Worm (Caenorhabditis elegans): ENCODE results near the gene F19B10.13.

F19B10.13 gene

DNA sequence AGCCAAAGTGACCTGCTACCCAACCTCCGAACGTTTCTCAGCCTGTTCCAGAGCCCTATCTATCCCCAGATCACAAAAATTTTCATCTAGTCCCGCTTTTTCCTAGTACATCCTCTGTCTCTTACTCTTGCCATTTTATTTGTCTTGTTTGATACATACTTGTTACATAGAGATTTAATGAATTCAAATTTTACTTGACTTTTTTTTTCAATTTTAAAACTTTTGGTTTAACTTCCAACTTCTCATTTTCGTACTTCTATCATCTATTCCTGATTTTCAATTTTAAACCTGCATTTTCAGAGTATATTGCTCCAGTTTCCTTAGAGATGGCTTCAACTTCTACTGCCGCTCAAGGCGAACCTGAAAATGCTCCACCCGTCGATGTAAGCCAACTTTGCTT, 35.2 kb upstream of the F19B10.13 start, which contains the start of gene M151.3:
Gene M151.3 (plus strand): TSS at position 301 of the 400 bp plus-strand sequence.
- TF ChIP-seq nhr-43 (tag; optimal IDR thresholded peaks at IDR 0.05; ENCODE audit: poor library complexity, severe bottlenecking) (no peak), fkh-2 (tag; optimal IDR thresholded peaks at IDR 0.05) (no peak), ceh-16 (tag; optimal IDR thresholded peaks at IDR 0.05) (no peak), nhr-25 (tag; optimal IDR thresholded peaks at IDR 0.05) (no peak), tbx-2 (tag; optimal IDR thresholded peaks at IDR 0.05) (no peak), zag-1 (tag; optimal IDR thresholded peaks at IDR 0.05) (no peak), lin-39 (tag; optimal IDR thresholded peaks at IDR 0.05) (no peak), nhr-77 (tag; optimal IDR thresholded peaks at IDR 0.05) (no peak), nhr-12 (tag; optimal IDR thresholded peaks at IDR 0.05) (no peak), lsy-12 (tag; optimal IDR thresholded peaks at IDR 0.05) (no peak), hmg-11 (tag; optimal IDR thresholded peaks at IDR 0.05) (no peak), ceh-82 (tag; optimal IDR thresholded peaks at IDR 0.05) (no peak)

DNA sequence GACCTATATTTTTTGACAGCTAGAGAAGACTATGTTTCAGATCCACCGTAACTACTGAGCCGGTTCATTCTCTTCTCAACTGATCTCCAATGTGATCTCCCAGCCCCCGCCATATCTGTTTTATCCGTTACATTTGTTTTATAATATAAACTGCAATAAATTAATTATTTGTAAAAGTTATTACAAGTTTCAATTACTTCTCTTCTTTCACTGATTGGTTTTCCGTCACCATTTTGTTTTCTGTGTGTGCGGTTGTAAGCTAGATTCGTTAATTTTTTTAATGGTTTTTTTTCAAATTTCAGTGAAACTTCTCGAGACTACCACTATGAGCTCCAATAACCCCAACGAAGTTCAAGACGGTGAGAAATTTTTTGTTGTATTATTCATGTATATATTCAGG, 31.3 kb upstream of the F19B10.13 start, which contains the start of gene M151.2:
Gene M151.2 (plus strand): TSS at position 301 of the 400 bp plus-strand sequence.
- TF ChIP-seq elt-1 (tag; optimal IDR thresholded peaks at IDR 0.05) (no peak), fkh-10 (GFP tag; optimal IDR thresholded peaks at IDR 0.05) (no peak), nhr-12 (tag; optimal IDR thresholded peaks at IDR 0.05) (no peak), skn-1 (tag; optimal IDR thresholded peaks at IDR 0.05) (no peak), hmg-11 (tag; optimal IDR thresholded peaks at IDR 0.05) (no peak), tbx-2 (tag; optimal IDR thresholded peaks at IDR 0.05) (no peak), sea-2 (GFP tag; optimal IDR thresholded peaks at IDR 0.05) (no peak), nhr-28 (tag; optimal IDR thresholded peaks at IDR 0.05) (no peak), ceh-16 (tag; optimal IDR thresholded peaks at IDR 0.05) (no peak), aly-2 (tag; optimal IDR thresholded peaks at IDR 0.05) (no peak)

DNA sequence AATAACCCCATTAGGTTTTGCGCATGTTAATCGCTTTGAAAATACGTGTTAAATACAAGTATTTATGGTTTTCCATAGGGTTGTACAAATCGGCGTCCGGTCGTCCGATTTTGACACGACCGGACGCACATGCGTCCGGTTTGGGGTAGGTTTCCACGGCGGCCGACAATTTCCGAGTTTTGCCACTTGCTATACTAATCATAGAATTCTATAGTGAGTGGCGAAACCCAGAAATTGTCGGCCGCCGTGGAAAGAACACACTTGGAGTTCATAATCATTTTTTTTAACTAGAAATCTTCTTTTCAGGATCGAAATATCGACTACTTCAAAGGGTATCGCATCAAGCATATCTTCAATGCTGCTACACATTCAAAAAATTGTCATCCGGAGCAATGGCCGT, 27.3 kb upstream of the F19B10.13 start:
- TF ChIP-seq snpc-4 (tag; optimal IDR thresholded peaks at IDR 0.05) (no peak), pha-4 (tag; optimal IDR thresholded peaks at IDR 0.05) (no peak), zag-1 (tag; optimal IDR thresholded peaks at IDR 0.05) (no peak), nhr-11 (tag; optimal IDR thresholded peaks at IDR 0.05) (no peak), ztf-11 (tag; optimal IDR thresholded peaks at IDR 0.05) (no peak)

DNA sequence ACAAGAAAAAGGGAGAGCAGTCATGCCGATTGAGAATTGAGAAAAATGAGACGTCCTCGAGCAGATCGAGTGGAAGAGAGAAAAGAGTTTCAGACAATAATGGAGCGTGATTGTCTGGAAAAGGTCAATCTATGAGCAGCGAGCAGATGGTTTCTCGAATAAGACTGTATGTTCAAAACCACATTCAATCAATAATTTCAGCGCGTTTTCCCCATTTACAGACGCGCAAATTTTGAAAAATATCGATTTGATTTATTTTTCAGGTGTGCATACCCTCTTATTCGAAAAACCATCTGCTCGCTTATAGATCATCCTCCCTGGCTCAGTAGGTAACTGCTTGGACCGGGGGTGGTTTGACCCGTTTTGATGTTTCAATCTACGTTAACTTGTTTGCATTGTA, 22.8 kb upstream of the F19B10.13 start, which contains the start of gene fbxb-31:
Gene fbxb-31 (minus strand): TSS at position 101 of the 400 bp plus-strand sequence.
- TF ChIP-seq ztf-11 (tag; optimal IDR thresholded peaks at IDR 0.05) (no peak), ceh-82 (tag; optimal IDR thresholded peaks at IDR 0.05) (no peak), ama-1 (optimal IDR thresholded peaks at IDR 0.05) (no peak), elt-2 (tag; optimal IDR thresholded peaks at IDR 0.05) (no peak), mml-1 (tag; optimal IDR thresholded peaks at IDR 0.05) (no peak), ceh-28 (tag; optimal IDR thresholded peaks at IDR 0.05) (no peak), unc-39 (tag; optimal IDR thresholded peaks at IDR 0.05) (no peak), elt-3 (tag; optimal IDR thresholded peaks at IDR 0.05) (no peak), ceh-9 (tag; optimal IDR thresholded peaks at IDR 0.05) (no peak), pqm-1 (tag; optimal IDR thresholded peaks at IDR 0.05) (no peak), tbx-2 (tag; optimal IDR thresholded peaks at IDR 0.05) (no peak), egl-5 (tag; optimal IDR thresholded peaks at IDR 0.05) (no peak), elt-1 (tag; optimal IDR thresholded peaks at IDR 0.05) (no peak), nhr-76 (tag; optimal IDR thresholded peaks at IDR 0.05) (no peak), daf-12 (tag; optimal IDR thresholded peaks at IDR 0.05) (no peak)

DNA sequence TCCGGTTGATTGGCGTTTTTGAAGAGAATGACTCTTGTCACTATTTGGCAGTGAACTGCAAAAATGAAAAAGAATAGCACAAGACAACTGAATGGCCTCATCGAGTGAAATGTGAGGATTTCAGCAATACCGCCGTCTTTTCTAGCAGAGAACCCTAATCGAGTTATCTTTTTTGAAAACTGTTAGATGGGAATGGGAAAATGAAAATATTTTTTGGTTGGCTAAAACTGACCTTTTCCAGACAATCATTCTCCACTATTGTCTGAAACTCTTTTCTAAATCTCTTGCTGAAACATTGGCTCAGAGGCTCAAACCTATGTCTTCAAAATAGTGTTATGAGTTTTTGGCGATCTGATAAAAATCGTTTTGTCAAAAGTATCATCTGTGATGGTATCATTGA, 21.9 kb upstream of the F19B10.13 start, which contains the start of gene M151.10:
Gene M151.10 (minus strand): TSS at position 101 of the 400 bp plus-strand sequence.
- TF ChIP-seq ceh-82 (tag; optimal IDR thresholded peaks at IDR 0.05) = no peak
- no peak for TF ChIP-seq nhr-43 (tag; optimal IDR thresholded peaks at IDR 0.05; ENCODE audit: poor library complexity, severe bottlenecking)
- no peak for TF ChIP-seq ZK546.5 (tag; optimal IDR thresholded peaks at IDR 0.05)
- TF ChIP-seq pqm-1 (tag; optimal IDR thresholded peaks at IDR 0.05) = no peak
- TF ChIP-seq nhr-25 (tag; optimal IDR thresholded peaks at IDR 0.05) = no peak
- no peak for TF ChIP-seq unc-39 (tag; optimal IDR thresholded peaks at IDR 0.05)

Measured in whole organism, L3 larva.